Fruit fly (Drosophila melanogaster): Measurements from ENCODE around the gene Nedd8.
A peak's percentile ranks its signal among the peaks of the same experiment; 100 is the strongest.

Gene Nedd8

DNA sequence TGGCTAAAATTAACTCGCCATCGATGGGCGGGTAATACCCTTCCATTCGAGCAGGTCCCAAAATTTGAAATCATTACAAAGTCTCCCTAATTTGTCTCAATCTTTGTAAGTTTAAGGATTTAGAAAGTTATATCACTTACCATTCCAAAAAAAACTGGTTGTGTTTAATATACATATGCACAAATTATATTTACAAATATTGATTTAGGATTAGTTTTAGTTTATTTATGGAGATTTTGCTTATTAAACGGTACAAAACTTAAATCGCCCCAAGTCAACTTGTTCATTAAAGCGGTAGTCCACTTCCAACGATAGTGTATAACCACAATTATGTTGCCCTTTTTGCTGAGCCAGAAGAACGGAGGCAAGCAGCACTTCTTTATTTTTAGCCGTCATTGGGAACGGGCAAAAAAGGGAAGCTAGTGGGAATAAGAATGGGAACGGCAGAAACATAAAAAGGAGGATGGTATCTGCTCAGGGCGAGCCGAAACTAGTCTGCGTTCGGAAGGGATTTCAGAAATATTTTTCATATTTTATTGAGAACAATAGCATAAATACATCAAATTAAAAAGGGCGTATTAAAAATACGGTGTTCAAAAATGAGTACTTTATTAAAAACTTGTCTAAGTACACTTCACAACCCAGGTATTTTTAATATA lies 3.4 kb downstream of the Nedd8 start (continued):
- TF ChIP-seq CG15696 (tag; optimal IDR thresholded peaks at IDR 0.05) (peak; percentile 28), CG1792 (GFP tag; optimal IDR thresholded peaks at IDR 0.05) (no peak), CG2875 (GFP tag; optimal IDR thresholded peaks at IDR 0.05) (peak; percentile 69), CG1647 (GFP tag; optimal IDR thresholded peaks at IDR 0.05) (no peak), corto (GFP tag; optimal IDR thresholded peaks at IDR 0.05) (peak; percentile 30), Ssrp (tag; optimal IDR thresholded peaks at IDR 0.05) (peak; percentile 81), crp (GFP tag; optimal IDR thresholded peaks at IDR 0.05) (no peak), Deaf1 (tag; optimal IDR thresholded peaks at IDR 0.05) (no peak), CG42726 (GFP tag; IDR thresholded peaks at IDR 0.05; ENCODE audit: partially characterized antibody) (no peak), CrebB (tag; optimal IDR thresholded peaks at IDR 0.05) (no peak), jing (GFP tag; optimal IDR thresholded peaks at IDR 0.05) (peak; percentile 25), sens-2 (GFP tag; IDR thresholded peaks at IDR 0.05) (no peak), NfI (GFP tag; optimal IDR thresholded peaks at IDR 0.05) (peak; percentile 73), CG17359 (tag; optimal IDR thresholded peaks at IDR 0.05) (peak; percentile 72), Hr3 (GFP tag; optimal IDR thresholded peaks at IDR 0.05) (peak; percentile 68), cg (GFP tag; optimal IDR thresholded peaks at IDR 0.05) (no peak), CG12155 (GFP tag; optimal IDR thresholded peaks at IDR 0.05) (no peak), YL-1 (GFP tag; optimal IDR thresholded peaks at IDR 0.05) (no peak), CG2712 (tag; optimal IDR thresholded peaks at IDR 0.05) (peak; percentile 90), gsb-n (tag; optimal IDR thresholded peaks at IDR 0.05) (peak; percentile 78), exex (tag; optimal IDR thresholded peaks at IDR 0.05) (no peak), CG7745 (tag; optimal IDR thresholded peaks at IDR 0.05) (no peak), tgo (GFP tag; IDR thresholded peaks at IDR 0.05) (no peak), fd102C (GFP tag; optimal IDR thresholded peaks at IDR 0.05) (no peak), Asciz (GFP tag; optimal IDR thresholded peaks at IDR 0.05) (peak; percentile 61), Adf1 (GFP tag; IDR thresholded peaks at IDR 0.05) (no peak), Bgb (GFP tag; IDR thresholded peaks at IDR 0.05; ENCODE audit: partially characterized antibody) (no peak), CG32767 (GFP tag; IDR thresholded peaks at IDR 0.05) (no peak), prd (optimal IDR thresholded peaks at IDR 0.05) (no peak), prd (GFP tag; IDR thresholded peaks at IDR 0.05) (peak; percentile 63; the same call in 2 of the 3 replicates), fu2 (GFP tag; optimal IDR thresholded peaks at IDR 0.05) (no peak), lilli (GFP tag; optimal IDR thresholded peaks at IDR 0.05) (peak; percentile 28), pnt (GFP tag; optimal IDR thresholded peaks at IDR 0.05) (no peak), Gug (GFP tag; IDR thresholded peaks at IDR 0.05) (no peak), sima (GFP tag; optimal IDR thresholded peaks at IDR 0.05) (no peak), Dfd (GFP tag; optimal IDR thresholded peaks at IDR 0.05) (no peak), danr (GFP tag; IDR thresholded peaks at IDR 0.05) (peak; percentile 43; the same call in 1 of the 2 replicates), ttk (GFP tag; IDR thresholded peaks at IDR 0.05) (no peak), CG17829 (tag; optimal IDR thresholded peaks at IDR 0.05) (peak; percentile 81), CG7556 (GFP tag; optimal IDR thresholded peaks at IDR 0.05) (peak; percentile 87), CG18619 (GFP tag; optimal IDR thresholded peaks at IDR 0.05) (peak; percentile 35), CG2202 (tag; optimal IDR thresholded peaks at IDR 0.05) (peak; percentile 85), CG11093 (GFP tag; IDR thresholded peaks at IDR 0.05) (0 out of 3 replicates have a peak, but pooled peaks have one; percentile 27), gt (GFP tag; IDR thresholded peaks at IDR 0.05) (no peak), CG18011 (GFP tag; optimal IDR thresholded peaks at IDR 0.05) (no peak), CG13296 (GFP tag; optimal IDR thresholded peaks at IDR 0.05) (peak; percentile 49), inv (GFP tag; IDR thresholded peaks at IDR 0.05; ENCODE audit: partially characterized antibody) (no peak), psq (GFP tag; optimal IDR thresholded peaks at IDR 0.05) (peak; percentile 48), CG4854 (GFP tag; optimal IDR thresholded peaks at IDR 0.05) (no peak), CG3163 (GFP tag; optimal IDR thresholded peaks at IDR 0.05) (no peak)

Measured in whole organism, embryonic.